Fruit fly (Drosophila melanogaster) whole organism, embryonic: Measurements from ENCODE around the gene CG32573.

Source experiments
- ATbp ChIP-seq: fragments of 200-800 bp; sonication (Bioruptor generic); optimal IDR thresholded peaks from 2 replicates; lab custom pipeline; 2017; ENCODE audit warnings: missing biosample characterization, mild to moderate bottlenecking, missing genetic modification characterization, missing genetic modification reagents
- Aef1 ChIP-seq: fragments of 200-800 bp; sonication (Bioruptor generic); IDR thresholded peaks from 3 replicates; pipeline ENCODE4 v1.3.6; 2022; ENCODE audit warnings: missing biosample characterization, missing genetic modification characterization
- CG10147 ChIP-seq: fragments of 200-800 bp; sonication (Bioruptor generic); optimal IDR thresholded peaks from 2 replicates; lab custom pipeline; 2019; ENCODE audit warnings: missing biosample characterization, mild to moderate bottlenecking, missing genetic modification characterization, moderate library complexity
- CG10565 ChIP-seq: fragments of 200-800 bp; sonication (Bioruptor generic); optimal IDR thresholded peaks from 3 replicates; lab custom pipeline; 2016; ENCODE audit warnings: missing biosample characterization, mild to moderate bottlenecking, missing genetic modification characterization
- CG10654 ChIP-seq: fragments of 200-800 bp; sonication (Bioruptor generic); optimal IDR thresholded peaks from 2 replicates; lab custom pipeline; 2016; ENCODE audit warnings: missing biosample characterization, missing genetic modification characterization
- CG11247 ChIP-seq: fragments of 200-800 bp; sonication (Bioruptor generic); IDR thresholded peaks from 2 replicates; pipeline ENCODE4 v1.3.6; 2022; ENCODE audit warnings: missing biosample characterization, missing genetic modification characterization
- CG16779 ChIP-seq: fragments of 200-800 bp; sonication (Bioruptor generic); IDR thresholded peaks from 2 replicates; pipeline ENCODE4 v1.3.6; 2022; ENCODE audit warnings: missing biosample characterization, missing genetic modification characterization
- CG17385 ChIP-seq: fragments of 200-800 bp; sonication (Bioruptor generic); optimal IDR thresholded peaks from 3 replicates; lab custom pipeline; 2018; ENCODE audit warnings: missing biosample characterization, mild to moderate bottlenecking, missing genetic modification characterization
- CG17612 ChIP-seq: fragments of 200-800 bp; sonication (Bioruptor generic); IDR thresholded peaks from 2 replicates; pipeline ENCODE4 v1.3.6; 2022; ENCODE audit warnings: missing biosample characterization, missing genetic modification characterization
- CG18599 ChIP-seq: fragments of 200-800 bp; sonication (Bioruptor generic); optimal IDR thresholded peaks from 3 replicates; lab custom pipeline; 2017; ENCODE audit warnings: missing biosample characterization, missing genetic modification characterization, mild to moderate bottlenecking, moderate library complexity, missing genetic modification reagents
- CG2120 ChIP-seq: fragments of 200-800 bp; sonication (Bioruptor generic); optimal IDR thresholded peaks from 3 replicates; lab custom pipeline; 2016; ENCODE audit warnings: missing biosample characterization, missing genetic modification characterization
- CG2889 ChIP-seq: fragments of 200-800 bp; sonication (Bioruptor generic); IDR thresholded peaks from 3 replicates; pipeline ENCODE4 v1.3.6; 2022; ENCODE audit warnings: missing biosample characterization, missing genetic modification characterization
- CG30403 ChIP-seq: fragments of 200-800 bp; sonication (Bioruptor generic); optimal IDR thresholded peaks from 3 replicates; lab custom pipeline; 2016; ENCODE audit warnings: missing biosample characterization, missing genetic modification characterization
- CG32772 ChIP-seq: fragments of 200-800 bp; sonication (Bioruptor generic); IDR thresholded peaks from 2 replicates; pipeline ENCODE4 v1.3.6; 2022; ENCODE audit warnings: missing biosample characterization, missing genetic modification characterization
- CG5953 ChIP-seq: fragments of 200-800 bp; sonication (Bioruptor generic); IDR thresholded peaks from 2 replicates; pipeline ENCODE4 v1.3.6; 2022; ENCODE audit warnings: missing biosample characterization, missing genetic modification characterization
- CG7556 ChIP-seq: fragments of 200-800 bp; sonication (Bioruptor generic); optimal IDR thresholded peaks from 2 replicates; lab custom pipeline; 2017; ENCODE audit warnings: missing biosample characterization, mild to moderate bottlenecking, missing genetic modification characterization
- CG7786 ChIP-seq: fragments of 200-800 bp; sonication (Bioruptor generic); optimal IDR thresholded peaks from 2 replicates; lab custom pipeline; 2016; ENCODE audit warnings: missing biosample characterization, missing genetic modification characterization
- CG7928 ChIP-seq: fragments of 200-800 bp; sonication (Bioruptor generic); optimal IDR thresholded peaks from 2 replicates; lab custom pipeline; 2017; ENCODE audit warnings: missing biosample characterization, mild to moderate bottlenecking, missing genetic modification characterization
- CG8089 ChIP-seq: fragments of 200-800 bp; sonication (Bioruptor generic); optimal IDR thresholded peaks from 3 replicates; lab custom pipeline; 2016; ENCODE audit warnings: missing biosample characterization, missing genetic modification characterization
- CG8765 ChIP-seq: fragments of 200-800 bp; sonication (Bioruptor generic); IDR thresholded peaks from 2 replicates; pipeline ENCODE4 v1.3.6; 2022; ENCODE audit warnings: missing biosample characterization, missing genetic modification characterization
- CHES-1-like ChIP-seq: fragments of 200-800 bp; sonication (Bioruptor generic); optimal IDR thresholded peaks from 2 replicates; lab custom pipeline; 2016; ENCODE audit warnings: missing biosample characterization, missing genetic modification characterization
- CoRest ChIP-seq: fragments of 200-800 bp; sonication (Bioruptor generic); optimal IDR thresholded peaks from 3 replicates; lab custom pipeline; 2018; ENCODE audit warnings: missing biosample characterization, mild to moderate bottlenecking, missing genetic modification characterization, moderate library complexity
- Dek ChIP-seq: fragments of 200-800 bp; sonication (Bioruptor generic); optimal IDR thresholded peaks from 3 replicates; lab custom pipeline; 2019; ENCODE audit warnings: missing biosample characterization, mild to moderate bottlenecking, missing genetic modification characterization, moderate library complexity
- Drgx ChIP-seq: fragments of 200-800 bp; sonication (Bioruptor generic); IDR thresholded peaks from 2 replicates; pipeline ENCODE4 v1.3.6; 2022; ENCODE audit warnings: missing biosample characterization, missing genetic modification characterization
- Hand ChIP-seq: fragments of 200-800 bp; sonication (Bioruptor generic); optimal IDR thresholded peaks from 2 replicates; lab custom pipeline; 2017; ENCODE audit warnings: mild to moderate bottlenecking, missing biosample characterization, missing genetic modification reagents, missing genetic modification characterization
- Hr51 ChIP-seq, 2 experiments: fragments of 200-800 bp; sonication (Bioruptor generic); optimal IDR thresholded peaks; 2 replicates in 1 of 2; 3 replicates in 1 of 2; lab custom pipeline; 2016 to 2018; ENCODE audit warnings: missing biosample characterization in 2 of 2, missing genetic modification characterization in 2 of 2, mild to moderate bottlenecking in 1 of 2, moderate library complexity in 1 of 2
- MBD-R2 ChIP-seq: fragments of 200-800 bp; sonication (Bioruptor generic); IDR thresholded peaks from 2 replicates; pipeline ENCODE4 v1.3.6; 2022; ENCODE audit warnings: missing biosample characterization, missing genetic modification characterization
- Meics ChIP-seq: fragments of 200-800 bp; sonication (Bioruptor generic); optimal IDR thresholded peaks from 2 replicates; lab custom pipeline; 2017; ENCODE audit warnings: missing biosample characterization, mild to moderate bottlenecking, missing genetic modification characterization
- Myb ChIP-seq: fragments of 200-800 bp; sonication (Bioruptor generic); optimal IDR thresholded peaks from 2 replicates; lab custom pipeline; 2016; ENCODE audit warnings: missing biosample characterization, missing genetic modification characterization
- Oli ChIP-seq: fragments of 200-800 bp; sonication (Bioruptor generic); optimal IDR thresholded peaks from 2 replicates; lab custom pipeline; 2018; ENCODE audit warnings: missing biosample characterization, mild to moderate bottlenecking, missing genetic modification characterization, moderate library complexity
- Sox102F ChIP-seq: fragments of 200-800 bp; sonication (Bioruptor generic); optimal IDR thresholded peaks from 2 replicates; lab custom pipeline; 2018; ENCODE audit warnings: missing biosample characterization, mild to moderate bottlenecking, missing genetic modification characterization, moderate library complexity
- Ssrp ChIP-seq: fragments of 200-800 bp; sonication (Bioruptor generic); optimal IDR thresholded peaks from 2 replicates; lab custom pipeline; 2018; ENCODE audit warnings: missing biosample characterization, mild to moderate bottlenecking, missing genetic modification characterization, moderate library complexity
- Tbp ChIP-seq: fragments of >200 bp; optimal IDR thresholded peaks from 2 replicates; lab custom pipeline; 2018; ENCODE audit warnings: missing biosample characterization, missing genetic modification characterization
- Xrp1 ChIP-seq: fragments of 200-800 bp; sonication (Bioruptor generic); IDR thresholded peaks from 2 replicates; pipeline ENCODE4 v1.3.6; 2022; ENCODE audit warnings: missing biosample characterization, missing genetic modification characterization
- ac ChIP-seq: fragments of 200-800 bp; sonication (Bioruptor generic); optimal IDR thresholded peaks from 3 replicates; lab custom pipeline; 2017; ENCODE audit warnings: missing biosample characterization, mild to moderate bottlenecking, missing genetic modification characterization
- ash1 ChIP-seq: fragments of 200-800 bp; sonication (Bioruptor generic); optimal IDR thresholded peaks from 2 replicates; lab custom pipeline; 2018; ENCODE audit warnings: missing biosample characterization, mild to moderate bottlenecking, missing genetic modification characterization
- bowl ChIP-seq: fragments of 200-800 bp; sonication (Bioruptor generic); IDR thresholded peaks from 2 replicates; pipeline ENCODE4 v1.3.6; 2022; ENCODE audit warnings: missing biosample characterization, missing genetic modification characterization
- crol ChIP-seq: fragments of 200-800 bp; sonication (Bioruptor generic); IDR thresholded peaks from 2 replicates; pipeline ENCODE4 v1.3.6; 2022; ENCODE audit warnings: missing biosample characterization, missing genetic modification characterization
- en ChIP-seq: fragments of 200-800 bp; sonication (Bioruptor generic); optimal IDR thresholded peaks from 2 replicates; lab custom pipeline; 2016; ENCODE audit warnings: missing biosample characterization, missing genetic modification characterization
- fru ChIP-seq: fragments of >200 bp; optimal IDR thresholded peaks from 2 replicates; lab custom pipeline; 2017
- jumu ChIP-seq: fragments of 200-800 bp; sonication (Bioruptor generic); optimal IDR thresholded peaks from 3 replicates; lab custom pipeline; 2016; ENCODE audit warnings: missing biosample characterization, missing genetic modification characterization
- lov ChIP-seq, 2 experiments: fragments of 200-800 bp in 1 of 2; fragments of >200 bp in 1 of 2; sonication (Bioruptor generic) in 1 of 2; IDR thresholded peaks in 1 of 2; optimal IDR thresholded peaks in 1 of 2; 2 replicates in 1 of 2; 3 replicates in 1 of 2; pipeline versions ENCODE4 v1.3.6 to Lab custom; 2017 to 2022; ENCODE audit warnings: missing biosample characterization in 1 of 2, missing genetic modification characterization in 1 of 2
- mam ChIP-seq: fragments of 200-800 bp; sonication (Bioruptor generic); optimal IDR thresholded peaks from 3 replicates; lab custom pipeline; 2016; ENCODE audit warnings: missing biosample characterization, missing genetic modification characterization
- nerfin-2 ChIP-seq: fragments of 200-800 bp; sonication (Bioruptor generic); IDR thresholded peaks from 2 replicates; pipeline ENCODE4 v1.3.6; 2022; ENCODE audit warnings: missing biosample characterization, missing genetic modification characterization; ENCODE audit not compliant: partially characterized antibody
- p53 ChIP-seq: fragments of 200-800 bp; sonication (Bioruptor generic); optimal IDR thresholded peaks from 2 replicates; lab custom pipeline; 2016; ENCODE audit warnings: missing biosample characterization, missing genetic modification characterization
- sens-2 ChIP-seq: fragments of 200-800 bp; sonication (Bioruptor generic); IDR thresholded peaks from 2 replicates; pipeline ENCODE4 v1.3.6; 2022; ENCODE audit warnings: missing biosample characterization, missing genetic modification characterization
- slp2 ChIP-seq: fragments of 200-800 bp; sonication (Bioruptor generic); optimal IDR thresholded peaks from 2 replicates; lab custom pipeline; 2016; ENCODE audit warnings: missing biosample characterization, missing genetic modification characterization
- tgo ChIP-seq: fragments of 200-800 bp; sonication (Bioruptor generic); IDR thresholded peaks from 3 replicates; pipeline ENCODE4 v1.3.6; 2022; ENCODE audit warnings: missing biosample characterization, missing genetic modification characterization
- unc-4 ChIP-seq: fragments of 200-800 bp; sonication (Bioruptor generic); IDR thresholded peaks from 2 replicates; pipeline ENCODE4 v1.3.6; 2022; ENCODE audit warnings: missing biosample characterization, missing genetic modification characterization; ENCODE audit not compliant: partially characterized antibody
- usp ChIP-seq: fragments of >200 bp; optimal IDR thresholded peaks from 2 replicates; lab custom pipeline; 2017; ENCODE audit warnings: missing biosample characterization, missing genetic modification characterization
- vfl ChIP-seq: fragments of 200-800 bp; sonication (Bioruptor generic); optimal IDR thresholded peaks from 2 replicates; lab custom pipeline; 2016; ENCODE audit warnings: missing biosample characterization, missing genetic modification characterization
- wor ChIP-seq: fragments of 200-800 bp; sonication (Bioruptor generic); IDR thresholded peaks from 2 replicates; pipeline ENCODE4 v1.3.6; 2022; ENCODE audit warnings: missing biosample characterization, missing genetic modification characterization
- zfh1 ChIP-seq: fragments of 200-800 bp; sonication (Bioruptor generic); IDR thresholded peaks from 3 replicates; pipeline ENCODE4 v1.3.6; 2022; ENCODE audit warnings: missing biosample characterization, missing genetic modification characterization

CG32573 gene

dm6 chrX:16670262-16670661 lies 19.1 kb downstream of the CG32573 start (continued):
- TF ChIP-seq CG11247 (GFP tag; lab: Robert Waterston, UW) (no peak), CG17385 (GFP tag; lab: Kevin White, UChicago) (peak; percentile 18), lov (optimal IDR thresholded peaks at IDR 0.05; lab: Kevin White, UChicago) (no peak), lov (GFP tag; IDR thresholded peaks at IDR 0.05; lab: Robert Waterston, UW) (no peak), crol (no peak), wor (no peak), Drgx (GFP tag; lab: Robert Waterston, UW) (no peak), CG30403 (GFP tag; lab: Kevin White, UChicago) (no peak), Dek (tag; lab: Kevin White, UChicago) (no peak), sens-2 (no peak), zfh1 (GFP tag; lab: Robert Waterston, UW) (peak; percentile 31; the same call in 1 of the 3 replicates), Oli (peak; percentile 29), CoRest (tag; lab: Kevin White, UChicago) (peak; percentile 17), ash1 (GFP tag; lab: Kevin White, UChicago) (no peak), Hand (GFP tag; lab: Kevin White, UChicago) (no peak), nerfin-2 (GFP tag; lab: Robert Waterston, UW) (no peak), CG10565 (GFP tag; lab: Kevin White, UChicago) (no peak), CG17612 (GFP tag; lab: Robert Waterston, UW) (no peak), CG7786 (GFP tag; lab: Kevin White, UChicago) (no peak), CG10147 (GFP tag; lab: Kevin White, UChicago) (no peak), p53 (no peak), mam (GFP tag; lab: Kevin White, UChicago) (no peak), Tbp (GFP tag; lab: Kevin White, UChicago) (no peak), vfl (no peak), CG32772 (GFP tag; lab: Robert Waterston, UW) (no peak), Myb (GFP tag; lab: Kevin White, UChicago) (no peak), Ssrp (tag; lab: Kevin White, UChicago) (no peak), bowl (GFP tag; lab: Robert Waterston, UW) (no peak), CG18599 (GFP tag; lab: Kevin White, UChicago) (no peak), MBD-R2 (GFP tag; lab: Robert Waterston, UW) (no peak), tgo (GFP tag; lab: Robert Waterston, UW) (no peak), ac (GFP tag; lab: Kevin White, UChicago) (no peak), ATbp (peak; percentile 29), Aef1 (GFP tag; lab: Robert Waterston, UW) (no peak), unc-4 (GFP tag; lab: Robert Waterston, UW) (no peak), usp (GFP tag; lab: Kevin White, UChicago) (no peak), CG7556 (GFP tag; lab: Kevin White, UChicago) (no peak), CG8089 (no peak), en (no peak), Hr51 (GFP tag; optimal IDR thresholded peaks at IDR 0.05; lab: Kevin White, UChicago) (peak in 1 of 2 experiments; percentile 44), Sox102F (GFP tag; lab: Kevin White, UChicago) (peak; percentile 19), Meics (GFP tag; lab: Kevin White, UChicago) (no peak), CG2889 (GFP tag; lab: Robert Waterston, UW) (no peak), CG7928 (no peak), CG5953 (GFP tag; lab: Robert Waterston, UW) (no peak), CHES-1-like (GFP tag; lab: Kevin White, UChicago) (no peak), fru (lab: Kevin White, UChicago) (no peak), CG2120 (no peak), slp2 (no peak), Xrp1 (no peak), CG16779 (GFP tag; lab: Robert Waterston, UW) (no peak), CG8765 (GFP tag; lab: Robert Waterston, UW) (no peak), jumu (GFP tag; lab: Kevin White, UChicago) (no peak), CG10654 (no peak)
